Worm (Caenorhabditis elegans) whole organism, L4 larva: ENCODE measurements around the gene pqn-68.

ENCODE experiments used
- ces-1 ChIP-seq: fragments of 150-350 bp; sonication (generic microtip); optimal IDR thresholded peaks from 4 replicates; lab custom pipeline; 2014; ENCODE audit warnings: missing biosample characterization, missing genetic modification reagents, missing genetic modification characterization
- egl-27 ChIP-seq: sonication (generic microtip); optimal IDR thresholded peaks from 3 replicates; lab custom pipeline; 2017; ENCODE audit warnings: missing biosample characterization, missing genetic modification reagents, missing genetic modification characterization
- egl-43 ChIP-seq: fragments of 200-800 bp; sonication (Bioruptor generic); IDR thresholded peaks from 2 replicates; pipeline ENCODE4 v1.3.6; 2022; ENCODE audit warnings: missing genetic modification reagents, missing genetic modification characterization, missing compliant biosample characterization
- mep-1 ChIP-seq: fragments of 150-350 bp; sonication (generic microtip); optimal IDR thresholded peaks from 3 replicates; lab custom pipeline; 2014; ENCODE audit warnings: missing biosample characterization, missing genetic modification characterization

- TF ChIP-seq egl-43 (GFP tag; lab: Robert Waterston, UW) (no peak), mep-1 (tag; lab: Kevin White, UChicago) (no peak), ces-1 (GFP tag; lab: Kevin White, UChicago) (no peak), egl-27 (tag; lab: Kevin White, UChicago) (no peak)
These were observed 47.1 kb downstream of the pqn-68 start, which contains the start of gene far-4 for ce11 chrV:12999559-12999958.
